Worm (Caenorhabditis elegans): ENCODE results near the gene sri-72.

DNA sequence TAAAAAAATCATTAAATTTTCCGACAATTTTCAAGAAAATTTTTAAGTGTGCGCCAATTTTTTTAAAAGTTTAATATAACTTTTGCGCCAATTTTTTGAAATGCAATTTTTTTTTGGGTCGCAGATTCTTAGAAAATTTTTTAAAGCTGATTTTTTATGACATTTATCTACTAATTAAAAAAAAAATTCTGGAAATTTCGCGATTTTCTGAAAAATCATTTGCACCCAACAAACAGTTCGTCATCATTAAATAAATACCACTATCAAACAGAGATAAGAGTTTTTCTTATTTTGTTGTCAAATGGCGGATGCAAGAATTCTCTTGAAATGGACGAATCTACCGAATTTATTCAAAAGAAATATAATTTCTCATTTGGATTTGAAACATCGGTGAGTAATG is 47.3 kb upstream of the sri-72 start, which contains the start of gene F48G7.13:
- no peak for TF ChIP-seq blmp-1 (tag; optimal IDR thresholded peaks at IDR 0.05)
- no peak for TF ChIP-seq nhr-76 (tag; optimal IDR thresholded peaks at IDR 0.05)
- TF ChIP-seq nhr-71 (tag; optimal IDR thresholded peaks at IDR 0.05): no peak
- TF ChIP-seq jun-1 (tag; optimal IDR thresholded peaks at IDR 0.05): no peak
- no peak for TF ChIP-seq elt-2 (tag; optimal IDR thresholded peaks at IDR 0.05)
- TF ChIP-seq ama-1 (optimal IDR thresholded peaks at IDR 0.05): no peak
- TF ChIP-seq nhr-47 (tag; optimal IDR thresholded peaks at IDR 0.05): no peak
- no peak for TF ChIP-seq unc-62 (GFP tag; optimal IDR thresholded peaks at IDR 0.05)
- no peak for TF ChIP-seq unc-98 (GFP tag; IDR thresholded peaks at IDR 0.05)
- TF ChIP-seq zag-1 (tag; optimal IDR thresholded peaks at IDR 0.05): no peak
- no peak for TF ChIP-seq ces-1 (GFP tag; optimal IDR thresholded peaks at IDR 0.05)
- TF ChIP-seq aly-2 (tag; optimal IDR thresholded peaks at IDR 0.05): no peak
- no peak for TF ChIP-seq fos-1 (tag; optimal IDR thresholded peaks at IDR 0.05)
